Worm (Caenorhabditis elegans): Measurements from ENCODE around the gene coq-3.

Gene coq-3

ce11 chrIV:14836885-14837284 is 40.8 kb upstream of the coq-3 start, which contains the start of gene Y57G11C.22:
Gene Y57G11C.22 (plus strand): TSS chrIV:14837211.
- TF ChIP-seq mbf-1 (tag; optimal IDR thresholded peaks at IDR 0.05) (no peak), ceh-16 (tag; optimal IDR thresholded peaks at IDR 0.05) (no peak), R02D3.7 (tag; optimal IDR thresholded peaks at IDR 0.05) (no peak), C34F6.9 (tag; optimal IDR thresholded peaks at IDR 0.05) (peak; percentile 61), nhr-11 (tag; optimal IDR thresholded peaks at IDR 0.05) (no peak), mdl-1 (tag; optimal IDR thresholded peaks at IDR 0.05) (no peak), lin-13 (GFP tag; optimal IDR thresholded peaks at IDR 0.05) (peak; percentile 7), lin-11 (tag; optimal IDR thresholded peaks at IDR 0.05) (no peak), gmeb-1 (tag; optimal IDR thresholded peaks at IDR 0.05) (no peak), zag-1 (tag; optimal IDR thresholded peaks at IDR 0.05) (no peak), ztf-11 (tag; optimal IDR thresholded peaks at IDR 0.05) (no peak), nhr-237 (tag; optimal IDR thresholded peaks at IDR 0.05) (no peak), sma-3 (GFP tag; optimal IDR thresholded peaks at IDR 0.05) (no peak), aly-2 (tag; optimal IDR thresholded peaks at IDR 0.05) (no peak), sem-4 (tag; optimal IDR thresholded peaks at IDR 0.05) (no peak), ceh-82 (tag; optimal IDR thresholded peaks at IDR 0.05) (no peak), F13H6.1 (tag; optimal IDR thresholded peaks at IDR 0.05) (no peak), nhr-12 (tag; optimal IDR thresholded peaks at IDR 0.05) (no peak), peb-1 (tag; optimal IDR thresholded peaks at IDR 0.05) (no peak), nhr-10 (tag; optimal IDR thresholded peaks at IDR 0.05) (no peak), Y55F3AM.14 (GFP tag; optimal IDR thresholded peaks at IDR 0.05) (no peak), egl-27 (tag; optimal IDR thresholded peaks at IDR 0.05) (no peak), blmp-1 (tag; optimal IDR thresholded peaks at IDR 0.05; ENCODE audit: insufficient read depth) (no peak), lsy-2 (tag; optimal IDR thresholded peaks at IDR 0.05) (peak in 1 of 2 experiments; percentile 65), nhr-129 (tag; optimal IDR thresholded peaks at IDR 0.05) (peak; percentile 72), ZK546.5 (tag; optimal IDR thresholded peaks at IDR 0.05) (no peak), crh-2 (tag; optimal IDR thresholded peaks at IDR 0.05) (peak; percentile 42), lin-39 (tag; optimal IDR thresholded peaks at IDR 0.05) (no peak), ztf-4 (tag; optimal IDR thresholded peaks at IDR 0.05) (no peak), dmd-4 (tag; optimal IDR thresholded peaks at IDR 0.05) (no peak), sma-9 (GFP tag; optimal IDR thresholded peaks at IDR 0.05) (no peak), sma-9 (tag; optimal IDR thresholded peaks at IDR 0.05) (no peak), unc-55 (GFP tag; optimal IDR thresholded peaks at IDR 0.05) (peak; percentile 58), ztf-1 (GFP tag; conservative IDR thresholded peaks at IDR 0.05) (no peak), nhr-21 (tag; optimal IDR thresholded peaks at IDR 0.05) (no peak), unc-62 (GFP tag; optimal IDR thresholded peaks at IDR 0.05) (no peak), fos-1 (tag; optimal IDR thresholded peaks at IDR 0.05) (no peak), elt-3 (tag; optimal IDR thresholded peaks at IDR 0.05) (no peak), unc-39 (tag; optimal IDR thresholded peaks at IDR 0.05) (no peak), mab-5 (tag; optimal IDR thresholded peaks at IDR 0.05) (peak; percentile 43), snpc-4 (tag; optimal IDR thresholded peaks at IDR 0.05) (no peak), skn-1 (tag; optimal IDR thresholded peaks at IDR 0.05) (no peak), nhr-6 (tag; optimal IDR thresholded peaks at IDR 0.05) (no peak), nhr-23 (tag; optimal IDR thresholded peaks at IDR 0.05) (no peak), alr-1 (tag; optimal IDR thresholded peaks at IDR 0.05) (no peak), nhr-77 (tag; optimal IDR thresholded peaks at IDR 0.05) (no peak), nhr-25 (tag; optimal IDR thresholded peaks at IDR 0.05) (no peak), ama-1 (optimal IDR thresholded peaks at IDR 0.05) (no peak), elt-1 (tag; optimal IDR thresholded peaks at IDR 0.05) (no peak)

Data from whole organism, L2 larva.